Fruit fly (Drosophila melanogaster): ENCODE measurements around the gene Pfdn4.
A peak's percentile ranks its signal among the peaks of the same experiment; 100 is the strongest.

The Pfdn4 gene

DNA sequence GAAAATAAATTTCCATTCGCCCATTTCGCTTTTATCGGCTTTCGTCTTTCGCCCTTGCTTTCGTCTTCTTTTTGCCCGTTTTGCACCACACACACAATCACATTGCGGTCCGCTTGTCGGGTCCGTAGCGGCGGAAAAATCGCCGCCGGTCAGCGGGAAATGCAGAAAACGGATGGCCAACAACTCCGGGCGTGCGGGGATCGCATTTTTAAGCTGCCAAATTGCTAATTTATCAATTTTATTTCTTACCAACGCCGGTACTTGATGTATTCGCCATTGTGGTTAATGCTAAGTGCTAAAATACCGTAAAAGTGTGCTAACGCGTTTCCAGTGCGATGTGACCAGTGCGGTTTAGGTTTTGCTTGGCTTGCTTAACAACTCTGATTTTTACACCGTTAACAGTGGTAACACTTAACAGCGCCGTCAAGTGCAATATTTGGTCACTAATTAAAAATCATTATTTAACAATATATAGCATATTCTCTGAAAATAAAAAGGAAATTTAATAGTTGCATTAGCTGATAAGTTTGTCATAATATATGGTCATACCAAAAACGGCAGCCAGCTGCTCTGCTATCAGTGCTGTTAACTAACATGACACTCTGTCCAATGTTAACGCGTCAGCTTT lies 1.8 kb downstream of the Pfdn4 start, which contains the start of the genes Uev1A and Membrin (continued):
- TF ChIP-seq N (GFP tag; optimal IDR thresholded peaks at IDR 0.05) (no peak), rgr (GFP tag; optimal IDR thresholded peaks at IDR 0.05) (peak; percentile 37), dmrt93B (GFP tag; optimal IDR thresholded peaks at IDR 0.05) (no peak), Abd-B (GFP tag; optimal IDR thresholded peaks at IDR 0.05) (no peak), Jra (GFP tag; optimal IDR thresholded peaks at IDR 0.05) (no peak), dsf (GFP tag; optimal IDR thresholded peaks at IDR 0.05; ENCODE audit: borderline replicate concordance) (no peak), Hr83 (GFP tag; optimal IDR thresholded peaks at IDR 0.05; ENCODE audit: poor library complexity, severe bottlenecking) (no peak), tai (GFP tag; optimal IDR thresholded peaks at IDR 0.05) (no peak)

DNA sequence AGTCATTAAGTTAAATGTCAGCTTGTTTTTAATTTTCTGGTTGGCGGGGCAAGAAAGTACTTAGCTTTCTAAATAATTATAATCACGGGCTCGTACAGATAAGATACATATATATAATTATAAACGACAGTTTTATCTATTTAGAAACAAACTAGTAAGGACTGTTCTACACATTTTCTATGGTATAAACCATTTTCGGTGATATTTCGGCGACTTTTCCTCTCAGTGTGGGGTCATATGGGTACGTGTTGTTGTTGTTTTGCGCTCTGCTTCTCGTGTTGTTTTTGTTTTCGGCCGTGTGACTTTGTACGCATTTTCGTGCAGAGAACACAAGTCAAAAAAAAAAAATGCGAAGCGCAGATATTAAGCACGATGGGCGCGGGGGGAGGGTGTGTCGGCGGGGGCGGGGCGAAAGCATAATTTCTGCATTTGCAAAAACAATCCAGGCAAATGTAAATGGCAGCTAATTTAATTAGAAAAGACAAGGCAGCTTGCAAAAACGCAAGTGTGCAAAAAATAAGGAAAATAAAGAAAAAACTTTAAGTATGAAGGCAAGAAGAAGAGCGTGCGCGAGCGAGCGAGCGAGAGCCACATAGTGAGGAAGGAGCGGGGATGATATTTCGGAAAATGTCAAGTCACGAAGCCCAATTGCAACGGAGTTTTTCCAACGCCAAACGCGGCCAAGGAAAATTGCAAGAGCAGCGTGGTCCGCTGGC lies 2.5 kb downstream of the Pfdn4 start:
- TF ChIP-seq sv (GFP tag; optimal IDR thresholded peaks at IDR 0.05) (peak; percentile 18), dsf (GFP tag; optimal IDR thresholded peaks at IDR 0.05; ENCODE audit: borderline replicate concordance) (no peak), h (GFP tag; optimal IDR thresholded peaks at IDR 0.05) (peak; percentile 73), sage (GFP tag; optimal IDR thresholded peaks at IDR 0.05) (peak; percentile 22), Jra (GFP tag; optimal IDR thresholded peaks at IDR 0.05) (no peak), CG9705 (GFP tag; optimal IDR thresholded peaks at IDR 0.05) (no peak), Vsx2 (GFP tag; optimal IDR thresholded peaks at IDR 0.05; ENCODE audit: partially characterized antibody) (no peak), Sp1 (GFP tag; optimal IDR thresholded peaks at IDR 0.05) (peak; percentile 13), Hnf4 (GFP tag; optimal IDR thresholded peaks at IDR 0.05) (peak; percentile 60), rgr (GFP tag; optimal IDR thresholded peaks at IDR 0.05) (peak; percentile 51), Abd-B (GFP tag; optimal IDR thresholded peaks at IDR 0.05) (no peak), Rel (GFP tag; optimal IDR thresholded peaks at IDR 0.05) (no peak), Rel (tag; optimal IDR thresholded peaks at IDR 0.05) (peak; percentile 13), OdsH (GFP tag; optimal IDR thresholded peaks at IDR 0.05) (peak; percentile 71), ey (GFP tag; optimal IDR thresholded peaks at IDR 0.05) (peak; percentile 42), psq (GFP tag; optimal IDR thresholded peaks at IDR 0.05) (peak; percentile 76), foxo (GFP tag; optimal IDR thresholded peaks at IDR 0.05) (peak in 1 of 2 experiments; percentile 29), br (GFP tag; optimal IDR thresholded peaks at IDR 0.05) (peak; percentile 31)

DNA sequence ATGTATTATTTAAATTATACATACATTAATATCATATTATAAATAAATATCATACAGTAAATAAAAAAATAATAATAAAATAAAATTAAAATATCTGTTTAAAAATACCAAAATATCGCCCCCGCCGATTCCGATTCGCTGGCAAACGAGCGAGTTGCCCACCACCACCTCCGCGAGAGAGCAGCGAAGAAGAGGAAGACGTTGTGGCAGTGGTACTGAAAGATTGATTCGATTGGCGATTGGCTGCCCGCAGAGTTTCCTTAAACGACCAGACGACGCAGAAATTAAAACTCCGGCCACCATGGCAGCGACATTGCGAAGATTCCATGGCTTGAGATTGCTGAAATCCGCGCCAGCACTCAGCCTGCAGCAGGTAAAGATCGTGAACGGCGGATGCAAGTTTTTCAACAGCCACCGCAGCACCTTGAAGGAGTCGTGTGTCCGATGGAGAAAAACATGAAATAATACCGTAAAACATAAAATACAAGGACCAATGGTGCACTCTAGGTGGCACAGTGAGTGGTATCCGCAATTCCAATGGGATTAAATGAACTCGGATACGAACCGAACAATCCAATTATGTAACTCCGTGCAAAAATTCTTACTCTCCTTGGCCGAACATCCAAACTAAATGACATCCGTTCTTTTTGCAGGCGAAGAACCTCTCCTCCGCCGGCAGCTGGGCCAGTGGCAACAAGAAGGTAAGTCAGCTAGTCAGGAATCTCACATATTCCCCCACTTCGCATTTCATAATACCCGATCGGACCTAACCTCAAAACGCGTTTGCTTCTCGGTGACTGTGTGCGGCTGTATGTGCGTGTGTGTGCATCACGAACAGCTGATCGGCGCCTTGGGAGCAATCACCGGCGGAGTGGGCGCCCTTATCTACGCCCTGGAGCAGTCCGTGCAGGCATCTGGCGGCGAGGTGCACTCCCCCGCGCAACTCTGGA lies 7.5 kb downstream of the Pfdn4 start, which contains the start of gene Cyt-c1:
TSS of gene Cyt-c1 (plus strand) at position 173 of the 950 bp plus-strand sequence.
- no peak for TF ChIP-seq Rel (GFP tag; optimal IDR thresholded peaks at IDR 0.05)
- TF ChIP-seq Rel (tag; optimal IDR thresholded peaks at IDR 0.05), result peak; percentile 21
- TF ChIP-seq Sp1 (GFP tag; optimal IDR thresholded peaks at IDR 0.05), result no peak

DNA sequence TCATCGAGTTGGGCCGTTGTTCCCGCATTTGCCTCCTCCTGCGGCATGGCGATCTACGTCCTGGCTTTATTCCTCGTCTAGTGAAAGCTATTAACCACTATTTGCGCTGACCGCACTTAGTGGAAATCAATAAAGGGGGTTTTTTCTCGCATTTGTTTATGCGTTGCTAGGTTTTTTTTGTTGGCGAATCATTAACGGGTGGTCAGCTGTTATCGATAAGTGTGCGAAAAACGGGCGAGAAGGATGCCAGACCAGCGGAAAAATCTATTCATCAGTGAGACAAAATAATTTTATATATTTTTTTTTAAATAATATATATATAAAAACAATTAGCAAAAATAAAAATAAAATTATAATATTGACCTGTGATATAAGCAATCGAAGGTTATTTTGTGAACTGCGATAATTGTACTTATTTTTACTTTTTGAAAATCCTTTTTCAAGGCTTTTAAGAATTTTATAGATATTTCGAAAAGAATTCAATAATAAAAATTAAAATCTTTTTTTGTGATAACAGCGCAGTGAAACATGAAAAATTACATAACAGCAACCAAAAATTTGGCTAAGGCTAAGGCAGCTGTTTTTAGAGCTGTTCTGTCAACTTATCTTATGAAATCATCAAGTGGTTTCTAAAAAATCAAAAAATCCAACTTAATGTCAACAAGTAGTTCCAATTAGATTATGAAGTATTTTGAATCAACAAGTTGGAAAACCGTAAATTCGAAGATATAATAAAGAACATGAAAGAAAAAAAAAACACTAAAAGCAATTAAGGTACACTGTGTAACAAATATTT lies 8.4 kb downstream of the Pfdn4 start, which contains the start of gene Klp64D:
TSS of gene Klp64D (minus strand) at position 185 of the 796 bp plus-strand sequence.
- TF ChIP-seq br (GFP tag; optimal IDR thresholded peaks at IDR 0.05) (no peak), Hnf4 (GFP tag; optimal IDR thresholded peaks at IDR 0.05) (no peak), brk (GFP tag; optimal IDR thresholded peaks at IDR 0.05) (no peak), N (GFP tag; optimal IDR thresholded peaks at IDR 0.05) (no peak), Myc (optimal IDR thresholded peaks at IDR 0.05) (no peak), foxo (GFP tag; optimal IDR thresholded peaks at IDR 0.05) (peak in 1 of 2 experiments; percentile 48), fru (GFP tag; optimal IDR thresholded peaks at IDR 0.05) (no peak), usp (GFP tag; optimal IDR thresholded peaks at IDR 0.05) (no peak), Hr83 (GFP tag; optimal IDR thresholded peaks at IDR 0.05; ENCODE audit: poor library complexity, severe bottlenecking) (no peak), ey (GFP tag; optimal IDR thresholded peaks at IDR 0.05) (no peak), HLH106 (tag; optimal IDR thresholded peaks at IDR 0.05) (peak; percentile 51), h (GFP tag; optimal IDR thresholded peaks at IDR 0.05) (peak; percentile 37), rgr (GFP tag; optimal IDR thresholded peaks at IDR 0.05) (peak; percentile 15), Rel (GFP tag; optimal IDR thresholded peaks at IDR 0.05) (no peak), Rel (tag; optimal IDR thresholded peaks at IDR 0.05) (peak; percentile 98), Sp1 (GFP tag; optimal IDR thresholded peaks at IDR 0.05) (peak; percentile 29), lola (GFP tag; optimal IDR thresholded peaks at IDR 0.05) (no peak)

Data from whole organism, wandering third instar larva.